Worm (Caenorhabditis elegans): Measurements from ENCODE around the gene C47A4.1.

Gene C47A4.1

ce11 chrIV:13667975-13668374 is 48.2 kb downstream of the C47A4.1 start:
- peak; percentile 55; the same call in 1 of the 2 replicates for TF ChIP-seq pes-1 (GFP tag; IDR thresholded peaks at IDR 0.05)

ce11 chrIV:13666849-13667430 is 49.2 kb downstream of the C47A4.1 start, which contains the start of gene fbxa-215:
Gene fbxa-215, minus strand, starts transcription at chrIV:13666909.
- no peak for TF ChIP-seq sea-1 (GFP tag; conservative IDR thresholded peaks at IDR 0.05)
- TF ChIP-seq tbx-11 (GFP tag; IDR thresholded peaks at IDR 0.05), result no peak
- TF ChIP-seq tbx-37 (GFP tag; conservative IDR thresholded peaks at IDR 0.05), result no peak
- no peak for TF ChIP-seq hnd-1 (tag; optimal IDR thresholded peaks at IDR 0.05)
- no peak for TF ChIP-seq F13C5.2 (tag; optimal IDR thresholded peaks at IDR 0.05)
- no peak for TF ChIP-seq scrt-1 (GFP tag; IDR thresholded peaks at IDR 0.05)
- TF ChIP-seq aly-1 (tag; optimal IDR thresholded peaks at IDR 0.05), result no peak
- no peak for TF ChIP-seq pes-1 (GFP tag; IDR thresholded peaks at IDR 0.05)
- TF ChIP-seq ama-1 (optimal IDR thresholded peaks at IDR 0.05), result no peak
- TF ChIP-seq flt-1 (GFP tag; IDR thresholded peaks at IDR 0.05), result no peak
- TF ChIP-seq hmg-4 (GFP tag; optimal IDR thresholded peaks at IDR 0.05), result no peak
- TF ChIP-seq B0310.2 (tag; optimal IDR thresholded peaks at IDR 0.05), result no peak
